Worm (Caenorhabditis elegans): ENCODE measurements around the gene clec-52.

The clec-52 gene

DNA sequence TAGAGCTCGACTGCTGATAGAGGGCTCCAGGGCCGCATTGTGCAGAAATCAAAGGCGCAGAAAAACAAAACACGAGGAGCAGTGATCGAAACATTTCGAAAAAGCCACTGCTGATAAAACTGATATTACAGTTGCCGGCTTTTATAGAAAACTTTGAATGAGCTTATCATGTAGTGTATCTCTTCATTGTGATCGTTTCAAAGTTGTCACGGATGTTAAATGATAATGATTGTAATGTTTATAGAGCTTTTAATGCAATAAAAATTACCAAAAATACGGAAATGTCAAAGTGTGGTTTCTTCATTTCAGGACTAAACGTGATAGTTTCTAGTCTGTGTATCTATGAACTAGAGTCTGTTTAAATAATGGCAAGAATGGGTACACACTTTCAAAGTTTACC, at the start of gene clec-52:
Gene clec-52, minus strand, starts transcription at position 101 of the 400 bp plus-strand sequence.
- TF ChIP-seq flt-1 (GFP tag; IDR thresholded peaks at IDR 0.05) (no peak), ztf-23 (GFP tag; IDR thresholded peaks at IDR 0.05) (no peak), med-1 (GFP tag; optimal IDR thresholded peaks at IDR 0.05; ENCODE audit: insufficient read depth) (no peak), T22C8.4 (GFP tag; IDR thresholded peaks at IDR 0.05) (no peak), tab-1 (GFP tag; IDR thresholded peaks at IDR 0.05) (no peak), cog-1 (tag; optimal IDR thresholded peaks at IDR 0.05) (no peak), ref-1 (GFP tag; conservative IDR thresholded peaks at IDR 0.05) (no peak), ztf-29 (GFP tag; IDR thresholded peaks at IDR 0.05) (no peak), klf-2 (GFP tag; conservative IDR thresholded peaks at IDR 0.05) (no peak)

DNA sequence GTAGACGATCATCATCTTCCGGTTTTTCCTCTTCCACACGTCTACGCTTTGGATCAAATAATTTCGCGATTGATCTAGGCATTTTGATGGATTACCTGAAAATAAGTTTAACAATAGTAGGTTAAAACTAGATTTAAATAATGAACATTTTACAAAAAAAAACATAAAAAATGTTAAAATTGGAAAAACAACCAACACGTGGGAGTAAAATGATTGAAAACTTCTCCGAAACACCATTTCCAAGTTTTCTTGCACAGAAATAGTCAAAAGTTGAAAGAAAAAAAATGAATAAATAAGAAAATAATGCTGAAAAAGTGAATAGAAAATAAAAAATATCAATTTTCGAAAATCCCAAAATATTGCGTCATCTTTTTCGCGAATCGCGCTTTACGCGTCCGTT, 43.2 kb upstream of the clec-52 start, which contains the start of gene C07G1.7:
Gene C07G1.7, minus strand, starts transcription at position 101 of the 400 bp plus-strand sequence.
- TF ChIP-seq cog-1 (tag; optimal IDR thresholded peaks at IDR 0.05) (no peak), ztf-23 (GFP tag; IDR thresholded peaks at IDR 0.05) (no peak), flt-1 (GFP tag; IDR thresholded peaks at IDR 0.05) (no peak), klf-2 (GFP tag; conservative IDR thresholded peaks at IDR 0.05) (no peak), tab-1 (GFP tag; IDR thresholded peaks at IDR 0.05) (no peak), ztf-29 (GFP tag; IDR thresholded peaks at IDR 0.05) (no peak), med-1 (GFP tag; optimal IDR thresholded peaks at IDR 0.05; ENCODE audit: insufficient read depth) (no peak), T22C8.4 (GFP tag; IDR thresholded peaks at IDR 0.05) (no peak), ref-1 (GFP tag; conservative IDR thresholded peaks at IDR 0.05) (no peak)

DNA sequence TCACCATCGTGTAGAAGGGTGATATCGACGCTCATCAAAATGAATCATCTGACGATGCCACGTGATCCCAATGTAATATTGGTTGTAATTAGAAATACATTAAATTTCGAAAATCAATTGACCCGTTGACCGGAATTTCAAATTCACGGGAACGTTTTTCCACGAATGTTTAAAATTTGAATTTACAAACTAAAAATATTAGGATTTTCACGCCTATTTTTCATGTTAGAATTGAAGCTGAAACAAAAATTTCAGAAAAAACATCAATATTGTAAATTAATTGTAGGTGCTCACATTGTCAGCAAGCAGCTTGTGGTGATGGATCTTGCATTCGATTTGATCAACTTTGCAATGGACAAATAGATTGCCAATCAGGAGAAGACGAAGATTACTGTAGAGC, 41.7 kb upstream of the clec-52 start, which contains the start of gene C07G1.6:
Gene C07G1.6, minus strand, starts transcription at position 101 of the 400 bp plus-strand sequence.
- TF ChIP-seq T22C8.4 (GFP tag; IDR thresholded peaks at IDR 0.05) (no peak), ztf-29 (GFP tag; IDR thresholded peaks at IDR 0.05) (no peak), med-1 (GFP tag; optimal IDR thresholded peaks at IDR 0.05; ENCODE audit: insufficient read depth) (no peak), ztf-23 (GFP tag; IDR thresholded peaks at IDR 0.05) (no peak), cog-1 (tag; optimal IDR thresholded peaks at IDR 0.05) (no peak), klf-2 (GFP tag; conservative IDR thresholded peaks at IDR 0.05) (no peak), ref-1 (GFP tag; conservative IDR thresholded peaks at IDR 0.05) (no peak), flt-1 (GFP tag; IDR thresholded peaks at IDR 0.05) (no peak), tab-1 (GFP tag; IDR thresholded peaks at IDR 0.05) (no peak)

DNA sequence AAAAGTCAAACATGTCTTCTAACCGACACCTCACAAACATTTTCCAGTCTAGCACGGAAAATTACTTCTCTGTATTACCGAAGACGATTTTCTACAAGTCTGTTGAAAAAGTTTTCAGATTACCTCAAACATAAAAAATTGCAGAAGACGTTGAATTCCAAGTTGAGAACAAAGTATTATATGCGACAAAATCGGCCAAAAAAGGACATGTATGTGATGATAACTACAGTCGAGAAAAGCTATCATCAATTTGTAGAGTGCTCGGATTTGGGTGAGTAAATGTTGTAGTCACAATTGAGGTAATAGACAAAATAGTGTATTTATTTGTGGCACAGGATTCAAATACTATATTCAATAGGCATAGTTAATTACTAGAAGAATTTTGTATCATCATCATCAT, 40.3 kb upstream of the clec-52 start:
- no peak for TF ChIP-seq med-1 (GFP tag; optimal IDR thresholded peaks at IDR 0.05; ENCODE audit: insufficient read depth)
- TF ChIP-seq T22C8.4 (GFP tag; IDR thresholded peaks at IDR 0.05), result no peak
- TF ChIP-seq cog-1 (tag; optimal IDR thresholded peaks at IDR 0.05), result no peak
- TF ChIP-seq ztf-29 (GFP tag; IDR thresholded peaks at IDR 0.05), result no peak
- TF ChIP-seq klf-2 (GFP tag; conservative IDR thresholded peaks at IDR 0.05), result no peak
- no peak for TF ChIP-seq ztf-23 (GFP tag; IDR thresholded peaks at IDR 0.05)
- TF ChIP-seq tab-1 (GFP tag; IDR thresholded peaks at IDR 0.05), result no peak
- TF ChIP-seq flt-1 (GFP tag; IDR thresholded peaks at IDR 0.05), result no peak
- TF ChIP-seq ref-1 (GFP tag; conservative IDR thresholded peaks at IDR 0.05), result no peak

DNA sequence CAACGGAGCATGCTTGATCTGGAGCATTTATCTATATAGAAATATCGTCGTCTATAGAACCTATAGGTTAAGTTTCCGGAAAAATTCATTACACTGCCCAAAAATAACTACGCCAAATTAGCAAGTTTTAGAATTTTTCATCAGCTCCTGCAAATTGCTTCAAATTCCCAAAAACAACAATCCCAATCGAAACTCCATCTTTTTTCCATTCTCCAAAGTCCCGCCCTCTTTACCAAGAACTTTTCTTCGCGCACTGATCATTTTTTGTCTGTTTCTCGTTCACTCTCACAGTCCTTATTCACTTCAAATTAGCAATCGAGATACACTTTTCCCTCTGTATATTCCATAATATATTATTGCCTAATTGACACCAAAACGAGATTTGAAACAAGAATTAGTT, 37.8 kb upstream of the clec-52 start, which contains the start of gene svh-1:
Gene svh-1, plus strand, starts transcription at position 301 of the 400 bp plus-strand sequence.
- TF ChIP-seq ref-1 (GFP tag; conservative IDR thresholded peaks at IDR 0.05), result no peak
- no peak for TF ChIP-seq T22C8.4 (GFP tag; IDR thresholded peaks at IDR 0.05)
- no peak for TF ChIP-seq ztf-23 (GFP tag; IDR thresholded peaks at IDR 0.05)
- no peak for TF ChIP-seq flt-1 (GFP tag; IDR thresholded peaks at IDR 0.05)

DNA sequence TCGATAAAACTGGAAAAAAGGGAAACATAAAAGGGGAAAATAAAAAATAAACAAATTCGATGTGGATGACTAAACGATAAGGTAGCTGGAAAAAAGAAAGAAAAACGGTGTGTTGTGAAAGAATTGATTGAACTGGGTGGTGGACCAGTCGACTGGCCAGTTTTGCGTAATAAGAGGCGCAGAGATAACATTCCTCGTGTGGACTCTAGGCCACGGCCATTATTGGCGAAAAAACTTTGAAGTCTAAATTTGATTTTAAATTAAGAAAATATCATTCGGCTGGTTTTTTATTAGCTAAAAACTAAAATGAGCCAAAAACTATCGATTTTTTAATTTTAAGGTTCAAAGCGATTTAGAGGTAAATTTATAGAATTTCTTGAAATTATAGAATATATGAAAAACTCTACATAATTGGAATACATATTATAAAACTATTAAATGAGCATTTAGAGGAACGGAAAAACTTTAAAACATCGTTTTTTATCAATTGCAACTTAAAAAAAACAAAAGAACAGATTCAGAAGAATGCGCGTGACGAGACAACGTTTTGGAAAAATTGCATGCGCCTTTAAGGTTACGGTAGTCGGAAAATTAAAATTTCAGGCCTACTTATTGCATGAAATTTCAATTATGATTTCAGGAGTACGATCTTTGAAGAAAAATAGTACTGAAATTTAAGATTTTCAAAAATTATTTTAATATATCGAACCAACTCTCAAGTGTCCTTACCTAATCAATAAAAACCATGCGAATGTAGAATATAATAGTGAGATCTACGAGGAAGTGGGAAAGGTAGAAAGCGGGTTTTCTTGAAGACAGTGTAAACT, 36.9 kb upstream of the clec-52 start, which contains the start of gene hgrs-1:
Gene hgrs-1, minus strand, starts transcription at position 777 of the 827 bp plus-strand sequence.
- no peak for TF ChIP-seq cog-1 (tag; optimal IDR thresholded peaks at IDR 0.05)
- no peak for TF ChIP-seq T22C8.4 (GFP tag; IDR thresholded peaks at IDR 0.05)
- TF ChIP-seq ztf-23 (GFP tag; IDR thresholded peaks at IDR 0.05), result no peak
- TF ChIP-seq ref-1 (GFP tag; conservative IDR thresholded peaks at IDR 0.05), result no peak
- TF ChIP-seq tab-1 (GFP tag; IDR thresholded peaks at IDR 0.05), result no peak
- TF ChIP-seq flt-1 (GFP tag; IDR thresholded peaks at IDR 0.05), result no peak
- TF ChIP-seq klf-2 (GFP tag; conservative IDR thresholded peaks at IDR 0.05), result no peak
- no peak for TF ChIP-seq med-1 (GFP tag; optimal IDR thresholded peaks at IDR 0.05; ENCODE audit: insufficient read depth)
- TF ChIP-seq ztf-29 (GFP tag; IDR thresholded peaks at IDR 0.05), result no peak

DNA sequence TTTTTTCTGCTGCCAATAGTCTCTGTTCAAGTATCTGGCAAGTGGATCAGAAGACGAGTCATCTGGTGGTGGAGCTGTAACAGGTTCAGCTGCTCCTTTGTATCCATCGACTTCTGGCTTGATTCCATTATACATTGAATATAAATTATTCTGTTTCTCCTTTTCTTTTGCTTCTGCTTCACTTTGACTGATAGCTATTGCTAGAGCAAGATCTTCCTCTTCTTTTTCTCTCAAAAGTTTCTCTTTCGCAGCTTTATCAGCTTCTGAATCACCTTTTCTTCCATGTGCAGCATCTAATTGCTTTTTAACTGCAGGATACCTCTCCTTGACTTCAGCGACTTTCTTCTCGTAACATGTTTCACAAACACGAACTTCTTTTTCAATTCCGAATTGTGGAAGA, 35.0 kb upstream of the clec-52 start:
- TF ChIP-seq T22C8.4 (GFP tag; IDR thresholded peaks at IDR 0.05), result no peak
- TF ChIP-seq ref-1 (GFP tag; conservative IDR thresholded peaks at IDR 0.05), result no peak
- TF ChIP-seq tab-1 (GFP tag; IDR thresholded peaks at IDR 0.05), result no peak
- no peak for TF ChIP-seq ztf-23 (GFP tag; IDR thresholded peaks at IDR 0.05)
- TF ChIP-seq cog-1 (tag; optimal IDR thresholded peaks at IDR 0.05), result no peak
- TF ChIP-seq med-1 (GFP tag; optimal IDR thresholded peaks at IDR 0.05; ENCODE audit: insufficient read depth), result no peak
- TF ChIP-seq ztf-29 (GFP tag; IDR thresholded peaks at IDR 0.05), result no peak
- no peak for TF ChIP-seq klf-2 (GFP tag; conservative IDR thresholded peaks at IDR 0.05)
- no peak for TF ChIP-seq flt-1 (GFP tag; IDR thresholded peaks at IDR 0.05)

DNA sequence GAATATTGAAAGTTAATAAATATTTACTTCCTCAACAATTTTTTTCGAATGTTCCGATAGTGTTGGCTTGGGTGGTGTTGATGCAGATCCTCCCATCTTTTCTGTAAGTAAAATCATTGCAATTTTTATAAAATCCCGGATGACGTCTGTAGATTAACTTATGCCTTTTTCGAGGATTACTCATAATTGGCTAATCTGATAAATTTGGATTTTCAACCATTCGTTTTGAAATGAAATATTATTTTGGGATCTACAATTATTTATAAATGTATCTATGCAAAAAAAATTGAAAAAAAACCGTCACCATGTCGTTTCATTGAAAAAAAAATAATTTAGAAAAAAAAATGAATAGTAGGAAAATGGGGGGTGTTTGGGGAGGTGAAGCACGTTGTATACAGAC, 32.6 kb upstream of the clec-52 start, which contains the start of gene glrx-22:
Gene glrx-22, minus strand, starts transcription at position 101 of the 400 bp plus-strand sequence.
- TF ChIP-seq T22C8.4 (GFP tag; IDR thresholded peaks at IDR 0.05), result no peak
- no peak for TF ChIP-seq ztf-29 (GFP tag; IDR thresholded peaks at IDR 0.05)
- no peak for TF ChIP-seq tab-1 (GFP tag; IDR thresholded peaks at IDR 0.05)
- no peak for TF ChIP-seq cog-1 (tag; optimal IDR thresholded peaks at IDR 0.05)
- TF ChIP-seq klf-2 (GFP tag; conservative IDR thresholded peaks at IDR 0.05), result no peak
- no peak for TF ChIP-seq med-1 (GFP tag; optimal IDR thresholded peaks at IDR 0.05; ENCODE audit: insufficient read depth)
- no peak for TF ChIP-seq ref-1 (GFP tag; conservative IDR thresholded peaks at IDR 0.05)
- no peak for TF ChIP-seq flt-1 (GFP tag; IDR thresholded peaks at IDR 0.05)
- no peak for TF ChIP-seq ztf-23 (GFP tag; IDR thresholded peaks at IDR 0.05)

DNA sequence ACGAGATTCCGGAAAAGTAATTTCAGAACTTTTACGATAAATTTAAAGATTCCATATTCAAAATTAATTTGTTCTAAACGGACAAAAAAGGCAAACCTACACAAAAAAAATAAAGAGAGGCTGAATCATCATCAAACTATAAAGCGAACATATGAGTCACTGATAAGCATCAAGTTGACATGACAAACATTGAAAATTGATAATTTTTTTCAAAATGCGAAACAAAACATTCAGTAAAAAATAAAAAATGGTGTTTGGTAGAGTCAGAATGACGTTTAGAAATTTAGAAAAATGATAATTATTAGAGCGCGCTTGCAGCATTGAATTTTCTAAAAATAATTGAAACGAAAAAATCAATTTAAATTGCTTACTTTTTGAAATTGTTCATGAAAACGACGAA, 31.3 kb upstream of the clec-52 start:
- TF ChIP-seq ztf-23 (GFP tag; IDR thresholded peaks at IDR 0.05), result no peak
- TF ChIP-seq tab-1 (GFP tag; IDR thresholded peaks at IDR 0.05), result no peak
- no peak for TF ChIP-seq ref-1 (GFP tag; conservative IDR thresholded peaks at IDR 0.05)
- TF ChIP-seq klf-2 (GFP tag; conservative IDR thresholded peaks at IDR 0.05), result no peak
- no peak for TF ChIP-seq ztf-29 (GFP tag; IDR thresholded peaks at IDR 0.05)
- TF ChIP-seq cog-1 (tag; optimal IDR thresholded peaks at IDR 0.05), result no peak
- TF ChIP-seq flt-1 (GFP tag; IDR thresholded peaks at IDR 0.05), result no peak
- TF ChIP-seq med-1 (GFP tag; optimal IDR thresholded peaks at IDR 0.05; ENCODE audit: insufficient read depth), result no peak
- no peak for TF ChIP-seq T22C8.4 (GFP tag; IDR thresholded peaks at IDR 0.05)
